Worm (Caenorhabditis elegans) whole organism, mixed stage, embryonic: ENCODE results near the gene W01C9.2.

Experiments used
- blmp-1 ChIP-seq: fragments of 150-350 bp; optimal IDR thresholded peaks from 2 replicates; lab custom pipeline; 2014; ENCODE audit warnings: missing biosample characterization, missing genetic modification characterization
- ces-1 ChIP-seq: fragments of 150-350 bp; optimal IDR thresholded peaks from 2 replicates; lab custom pipeline; 2014; ENCODE audit warnings: missing biosample characterization, missing genetic modification reagents, missing genetic modification characterization
- flh-1 ChIP-seq: fragments of 200-800 bp; sonication (Bioruptor generic); optimal IDR thresholded peaks from 2 replicates; lab custom pipeline; 2018; ENCODE audit warnings: mild to moderate bottlenecking, missing genetic modification characterization, moderate library complexity, missing compliant biosample characterization
- lin-13 ChIP-seq: fragments of 150-350 bp; optimal IDR thresholded peaks from 2 replicates; lab custom pipeline; 2014; ENCODE audit warnings: missing biosample characterization, missing genetic modification characterization
- mep-1 ChIP-seq: fragments of 150-350 bp; optimal IDR thresholded peaks from 2 replicates; lab custom pipeline; 2017; ENCODE audit warnings: missing biosample characterization, missing genetic modification reagents, missing genetic modification characterization, inconsistent platforms
- nhr-12 ChIP-seq: fragments of 150-350 bp; optimal IDR thresholded peaks from 2 replicates; lab custom pipeline; 2014; ENCODE audit warnings: missing biosample characterization, missing genetic modification characterization
- snpc-4 ChIP-seq: fragments of 150-350 bp; optimal IDR thresholded peaks from 2 replicates; lab custom pipeline; 2014; ENCODE audit warnings: missing biosample characterization, missing genetic modification characterization
- unc-62 ChIP-seq: fragments of 150-350 bp; optimal IDR thresholded peaks from 2 replicates; lab custom pipeline; 2014; ENCODE audit warnings: missing biosample characterization, missing genetic modification reagents, missing genetic modification characterization

- TF ChIP-seq snpc-4 (tag; lab: Kevin White, UChicago) (no peak), nhr-12 (no peak), mep-1 (no peak), unc-62 (GFP tag; lab: Kevin White, UChicago) (no peak), flh-1 (GFP tag; lab: Kevin White, UChicago) (no peak), blmp-1 (tag; lab: Kevin White, UChicago) (no peak), ces-1 (no peak), lin-13 (no peak)
Observed at ce11 chrII:8529176-8529698, 6.9 kb upstream of the W01C9.2 start.
